Worm (Caenorhabditis elegans) whole organism, mixed stage, embryonic: ENCODE results near the gene C05C12.1.

Experiments
- ceh-83 ChIP-seq: fragments of 200-800 bp; sonication (Bioruptor generic); optimal IDR thresholded peaks from 2 replicates; lab custom pipeline; 2018; ENCODE audit warnings: mild to moderate bottlenecking, missing genetic modification characterization, missing compliant biosample characterization
- mab-5 ChIP-seq: fragments of 150-350 bp; optimal IDR thresholded peaks from 2 replicates; lab custom pipeline; 2014; ENCODE audit warnings: missing biosample characterization, missing genetic modification characterization
- mep-1 ChIP-seq: fragments of 150-350 bp; optimal IDR thresholded peaks from 2 replicates; lab custom pipeline; 2017; ENCODE audit warnings: missing biosample characterization, missing genetic modification reagents, missing genetic modification characterization, inconsistent platforms
- mls-2 ChIP-seq: sonication (generic microtip); optimal IDR thresholded peaks from 2 replicates; lab custom pipeline; 2016; ENCODE audit warnings: mild to moderate bottlenecking, missing genetic modification characterization, moderate library complexity, missing compliant biosample characterization
- nhr-12 ChIP-seq: fragments of 150-350 bp; optimal IDR thresholded peaks from 2 replicates; lab custom pipeline; 2014; ENCODE audit warnings: missing biosample characterization, missing genetic modification characterization
- nhr-237 ChIP-seq: fragments of 150-350 bp; optimal IDR thresholded peaks from 2 replicates; lab custom pipeline; 2014; ENCODE audit warnings: missing biosample characterization, missing genetic modification characterization
- nhr-28 ChIP-seq: fragments of 150-350 bp; optimal IDR thresholded peaks from 2 replicates; lab custom pipeline; 2014; ENCODE audit warnings: missing biosample characterization, missing genetic modification characterization
- pha-4 ChIP-seq: fragments of 150-350 bp; optimal IDR thresholded peaks from 2 replicates; lab custom pipeline; 2018; ENCODE audit warnings: missing biosample characterization, missing genetic modification reagents, missing genetic modification characterization
- unc-39 ChIP-seq: fragments of 150-350 bp; optimal IDR thresholded peaks from 2 replicates; lab custom pipeline; 2014; ENCODE audit warnings: missing biosample characterization, missing genetic modification characterization
- unc-62 ChIP-seq: fragments of 150-350 bp; optimal IDR thresholded peaks from 2 replicates; lab custom pipeline; 2014; ENCODE audit warnings: missing biosample characterization, missing genetic modification reagents, missing genetic modification characterization
- ztf-11 ChIP-seq: fragments of 150-350 bp; optimal IDR thresholded peaks from 2 replicates; lab custom pipeline; 2014; ENCODE audit warnings: missing biosample characterization, missing genetic modification characterization

ce11 chrIV:11269483-11269882 is 15.7 kb downstream of the C05C12.1 start:
- no peak for TF ChIP-seq nhr-28 (tag; lab: Kevin White, UChicago)
- no peak for TF ChIP-seq unc-62 (GFP tag; lab: Kevin White, UChicago)
- TF ChIP-seq unc-39 (tag; lab: Kevin White, UChicago): no peak
- TF ChIP-seq nhr-12 (tag; lab: Kevin White, UChicago): no peak
- TF ChIP-seq mab-5: no peak
- no peak for TF ChIP-seq mls-2 (tag; lab: Kevin White, UChicago)
- TF ChIP-seq nhr-237 (tag; lab: Kevin White, UChicago): no peak
- no peak for TF ChIP-seq mep-1 (tag; lab: Kevin White, UChicago)
- no peak for TF ChIP-seq ztf-11 (tag; lab: Kevin White, UChicago)
- TF ChIP-seq pha-4: no peak
- TF ChIP-seq ceh-83 (GFP tag; lab: Kevin White, UChicago): no peak
